Worm (Caenorhabditis elegans) whole organism, L1 larva: ENCODE data around the gene C18E9.7.

Source experiments
- C34B4.2 ChIP-seq: sonication (generic microtip); optimal IDR thresholded peaks from 2 replicates; lab custom pipeline; 2017; ENCODE audit warnings: mild to moderate bottlenecking, missing genetic modification characterization, missing compliant biosample characterization
- F16B12.6 ChIP-seq: fragments of 150-350 bp; optimal IDR thresholded peaks from 2 replicates; lab custom pipeline; 2014; ENCODE audit warnings: missing biosample characterization, missing genetic modification characterization
- Y116A8C.19 ChIP-seq: sonication (generic microtip); optimal IDR thresholded peaks from 2 replicates; lab custom pipeline; 2016; ENCODE audit warnings: missing compliant biosample characterization, missing genetic modification characterization, borderline replicate concordance
- aha-1 ChIP-seq: fragments of 150-350 bp; optimal IDR thresholded peaks from 2 replicates; lab custom pipeline; 2014; ENCODE audit warnings: missing biosample characterization, missing genetic modification characterization
- aly-2 ChIP-seq: fragments of 150-350 bp; optimal IDR thresholded peaks from 2 replicates; lab custom pipeline; 2014; ENCODE audit warnings: missing biosample characterization, missing genetic modification characterization
- ama-1 ChIP-seq: fragments of 150-350 bp; optimal IDR thresholded peaks from 2 replicates; lab custom pipeline; 2014
- blmp-1 ChIP-seq: fragments of 150-350 bp; optimal IDR thresholded peaks from 2 replicates; lab custom pipeline; 2014; ENCODE audit warnings: missing biosample characterization, missing genetic modification characterization
- ceh-8 ChIP-seq: fragments of 200-800 bp; sonication (Bioruptor generic); optimal IDR thresholded peaks from 2 replicates; lab custom pipeline; 2018; ENCODE audit warnings: mild to moderate bottlenecking, missing genetic modification characterization, moderate library complexity, missing compliant biosample characterization
- dpl-1 ChIP-seq, 3 experiments: fragments of 150-350 bp in 2 of 3; sonication (generic microtip) in 1 of 3; optimal IDR thresholded peaks; 2 replicates each; lab custom pipeline; 2014 to 2017; ENCODE audit warnings: missing biosample characterization in 3 of 3, missing genetic modification characterization in 3 of 3, missing genetic modification reagents in 3 of 3
- dsc-1 ChIP-seq: sonication (generic microtip); optimal IDR thresholded peaks from 2 replicates; lab custom pipeline; 2016; ENCODE audit warnings: mild to moderate bottlenecking, missing genetic modification characterization, missing compliant biosample characterization
- efl-1 ChIP-seq, 4 experiments: fragments of 150-350 bp; optimal IDR thresholded peaks in 3 of 4; peaks in 1 of 4; 1 replicate in 1 of 4; 2 replicates in 3 of 4; lab custom pipeline; 2014; ENCODE audit warnings: missing biosample characterization in 2 of 4, missing genetic modification characterization in 2 of 4, missing genetic modification reagents in 2 of 4
- efl-3 ChIP-seq: fragments of 200-800 bp; sonication (Bioruptor generic); optimal IDR thresholded peaks from 2 replicates; lab custom pipeline; 2018; ENCODE audit warnings: mild to moderate bottlenecking, missing genetic modification characterization, missing compliant biosample characterization
- egl-13 ChIP-seq: sonication (generic microtip); optimal IDR thresholded peaks from 2 replicates; lab custom pipeline; 2016; ENCODE audit warnings: missing genotype, missing genetic modification reagents, missing genetic modification characterization, missing compliant biosample characterization
- egl-27 ChIP-seq, 2 experiments: fragments of 150-350 bp in 1 of 2; sonication (generic microtip); optimal IDR thresholded peaks; 3 replicates each; lab custom pipeline; 2017 to 2018; ENCODE audit warnings: missing biosample characterization in 2 of 2, missing genetic modification characterization in 2 of 2, missing genetic modification reagents in 2 of 2
- fkh-10 ChIP-seq: sonication (generic microtip); optimal IDR thresholded peaks from 2 replicates; lab custom pipeline; 2017; ENCODE audit warnings: missing biosample characterization, missing genetic modification reagents, missing genetic modification characterization
- fkh-8 ChIP-seq: sonication (generic microtip); optimal IDR thresholded peaks from 2 replicates; lab custom pipeline; 2016; ENCODE audit warnings: mild to moderate bottlenecking, missing genetic modification characterization, missing compliant biosample characterization
- hlh-17 ChIP-seq: fragments of 200-800 bp; sonication (Bioruptor generic); optimal IDR thresholded peaks from 2 replicates; lab custom pipeline; 2018; ENCODE audit warnings: missing genetic modification characterization, mild to moderate bottlenecking, missing compliant biosample characterization, moderate library complexity, borderline replicate concordance
- isw-1 ChIP-seq: fragments of 200-800 bp; sonication (Bioruptor generic); IDR thresholded peaks from 2 replicates; pipeline ENCODE4 v1.3.6; 2022; ENCODE audit warnings: missing genetic modification characterization, missing compliant biosample characterization
- jun-1 ChIP-seq: fragments of 150-350 bp; optimal IDR thresholded peaks from 2 replicates; lab custom pipeline; 2014; ENCODE audit warnings: missing biosample characterization, missing genetic modification reagents, missing genetic modification characterization
- lin-14 ChIP-seq: fragments of 200-800 bp; sonication (Bioruptor generic); optimal IDR thresholded peaks from 2 replicates; lab custom pipeline; 2018; ENCODE audit warnings: mild to moderate bottlenecking, missing genetic modification characterization, moderate library complexity, missing compliant biosample characterization
- lin-15B ChIP-seq: fragments of 150-350 bp; sonication (generic microtip); optimal IDR thresholded peaks from 3 replicates; lab custom pipeline; 2014; ENCODE audit warnings: missing biosample characterization, missing genetic modification characterization
- lsy-2 ChIP-seq, 2 experiments: fragments of 150-350 bp; optimal IDR thresholded peaks; 2 replicates each; lab custom pipeline; 2014; ENCODE audit warnings: missing biosample characterization in 2 of 2, missing genetic modification characterization in 2 of 2
- mab-9 ChIP-seq: fragments of 200-800 bp; sonication (Bioruptor generic); IDR thresholded peaks from 2 replicates; pipeline ENCODE4 v1.3.6; 2022; ENCODE audit warnings: missing genetic modification reagents, missing genetic modification characterization, missing compliant biosample characterization
- nhr-20 ChIP-seq: sonication (generic microtip); optimal IDR thresholded peaks from 2 replicates; lab custom pipeline; 2016; ENCODE audit warnings: mild to moderate bottlenecking, missing genetic modification characterization, missing compliant biosample characterization
- nhr-237 ChIP-seq: fragments of 150-350 bp; optimal IDR thresholded peaks from 2 replicates; lab custom pipeline; 2014; ENCODE audit warnings: missing biosample characterization, missing genetic modification characterization
- nhr-71 ChIP-seq: sonication (generic microtip); optimal IDR thresholded peaks from 2 replicates; lab custom pipeline; 2016; ENCODE audit warnings: mild to moderate bottlenecking, missing genetic modification characterization, moderate library complexity, missing compliant biosample characterization
- nhr-76 ChIP-seq: sonication (generic microtip); optimal IDR thresholded peaks from 2 replicates; lab custom pipeline; 2017; ENCODE audit warnings: missing biosample characterization, missing genetic modification characterization
- nhr-85 ChIP-seq: sonication (generic microtip); peaks from one replicate; lab custom pipeline; 2016; ENCODE audit warnings: missing genetic modification characterization, inconsistent platforms, missing compliant biosample characterization
- nhr-90 ChIP-seq: sonication (generic microtip); optimal IDR thresholded peaks from 2 replicates; lab custom pipeline; 2016; ENCODE audit warnings: mild to moderate bottlenecking, missing genetic modification characterization, missing compliant biosample characterization; ENCODE audit not compliant: poor library complexity
- pag-3 ChIP-seq: sonication (generic microtip); optimal IDR thresholded peaks from 2 replicates; lab custom pipeline; 2017; ENCODE audit warnings: missing genetic modification characterization, mild to moderate bottlenecking, missing compliant biosample characterization, antibody characterized with exemption, borderline replicate concordance; ENCODE audit not compliant: insufficient read depth
- rnt-1 ChIP-seq: sonication (generic microtip); optimal IDR thresholded peaks from 2 replicates; lab custom pipeline; 2016; ENCODE audit warnings: mild to moderate bottlenecking, missing genetic modification characterization, moderate library complexity, missing compliant biosample characterization
- sox-4 ChIP-seq: sonication (generic microtip); optimal IDR thresholded peaks from 2 replicates; lab custom pipeline; 2016; ENCODE audit warnings: missing genetic modification characterization, missing compliant biosample characterization
- sup-37 ChIP-seq: fragments of 200-800 bp; sonication (Bioruptor generic); optimal IDR thresholded peaks from 2 replicates; lab custom pipeline; 2018; ENCODE audit warnings: mild to moderate bottlenecking, missing genetic modification characterization, missing compliant biosample characterization
- tbx-2 ChIP-seq: sonication (generic microtip); optimal IDR thresholded peaks from 2 replicates; lab custom pipeline; 2016; ENCODE audit warnings: missing genetic modification characterization, missing compliant biosample characterization
- unc-130 ChIP-seq: fragments of 150-350 bp; optimal IDR thresholded peaks from 2 replicates; lab custom pipeline; 2017; ENCODE audit warnings: missing biosample characterization, missing genetic modification characterization, inconsistent platforms
- unc-86 ChIP-seq: sonication (generic microtip); optimal IDR thresholded peaks from 2 replicates; lab custom pipeline; 2016; ENCODE audit warnings: missing genetic modification characterization, missing compliant biosample characterization
- unc-98 ChIP-seq: fragments of 200-800 bp; sonication (Bioruptor generic); IDR thresholded peaks from 2 replicates; pipeline ENCODE4 v1.3.6; 2022; ENCODE audit warnings: missing genetic modification characterization, missing compliant biosample characterization
- xbp-1 ChIP-seq: sonication (generic microtip); optimal IDR thresholded peaks from 2 replicates; lab custom pipeline; 2016; ENCODE audit warnings: missing genetic modification characterization, missing compliant biosample characterization

Gene C18E9.7

ce11 chrII:8962206-8962605 lies 20.4 kb downstream of the C18E9.7 start (continued):
- TF ChIP-seq dsc-1 (tag; lab: Kevin White, UChicago) (peak; percentile 84), aly-2 (tag; lab: Kevin White, UChicago) (peak; percentile 53), nhr-71 (tag; lab: Kevin White, UChicago) (peak; percentile 74), sox-4 (tag; lab: Kevin White, UChicago) (no peak), sup-37 (GFP tag; lab: Kevin White, UChicago) (no peak), fkh-8 (no peak), nhr-76 (no peak), egl-13 (no peak), fkh-10 (GFP tag; lab: Kevin White, UChicago) (no peak), nhr-90 (no peak), F16B12.6 (tag; lab: Kevin White, UChicago) (no peak), dpl-1 (GFP tag; optimal IDR thresholded peaks at IDR 0.05; lab: Kevin White, UChicago) (peak in 1 of 3 experiments; percentile 1), blmp-1 (no peak), jun-1 (tag; lab: Kevin White, UChicago) (no peak), isw-1 (GFP tag; lab: Robert Waterston, UW) (no peak), unc-86 (tag; lab: Kevin White, UChicago) (no peak), unc-98 (GFP tag; lab: Robert Waterston, UW) (no peak), nhr-237 (tag; lab: Kevin White, UChicago) (no peak), rnt-1 (tag; lab: Kevin White, UChicago) (peak; percentile 71), unc-130 (tag; lab: Kevin White, UChicago) (peak; percentile 29), pag-3 (tag; lab: Kevin White, UChicago) (no peak), xbp-1 (tag; lab: Kevin White, UChicago) (no peak), Y116A8C.19 (tag; lab: Kevin White, UChicago) (no peak), mab-9 (no peak), nhr-85 (tag; lab: Kevin White, UChicago) (no peak), efl-3 (GFP tag; lab: Kevin White, UChicago) (no peak), lin-14 (peak; percentile 94), aha-1 (no peak), hlh-17 (GFP tag; lab: Kevin White, UChicago) (no peak), ceh-8 (GFP tag; lab: Kevin White, UChicago) (no peak), C34B4.2 (tag; lab: Kevin White, UChicago) (no peak), lin-15B (tag; lab: Kevin White, UChicago) (no peak), egl-27 (tag; optimal IDR thresholded peaks at IDR 0.05; lab: Kevin White, UChicago) (no peak), lsy-2 (tag; optimal IDR thresholded peaks at IDR 0.05; lab: Kevin White, UChicago) (peak; percentile 7 to 48), nhr-20 (tag; lab: Kevin White, UChicago) (no peak)
- TF ChIP-seq, all 84 proteins: peak for 17

- no peak for TF ChIP-seq blmp-1
- peak; percentile 42 for TF ChIP-seq lin-14
- TF ChIP-seq efl-1 (optimal IDR thresholded peaks at IDR 0.05; lab: Kevin White, UChicago) = no peak
- TF ChIP-seq efl-1 (GFP tag; optimal IDR thresholded peaks at IDR 0.05 in 1 of 2; lab: Kevin White, UChicago) = peak in 1 of 2 experiments; percentile 65
- no peak for TF ChIP-seq fkh-10 (GFP tag; lab: Kevin White, UChicago)
- TF ChIP-seq ama-1 = peak; percentile 9
- TF ChIP-seq nhr-71 (tag; lab: Kevin White, UChicago) = peak; percentile 15
- no peak for TF ChIP-seq C34B4.2 (tag; lab: Kevin White, UChicago)
- TF ChIP-seq hlh-17 (GFP tag; lab: Kevin White, UChicago) = no peak
- peak; percentile 62 for TF ChIP-seq rnt-1 (tag; lab: Kevin White, UChicago)
- TF ChIP-seq lsy-2 (tag; optimal IDR thresholded peaks at IDR 0.05; lab: Kevin White, UChicago) = no peak
- peak; percentile 42 for TF ChIP-seq unc-130 (tag; lab: Kevin White, UChicago)
These were observed 21.1 kb downstream of the C18E9.7 start for ce11 chrII:8961450-8961849.

ce11 chrII:8960414-8960813 lies 22.2 kb downstream of the C18E9.7 start, which contains the start of gene cal-2:
Gene cal-2 (plus strand): TSS chrII:8960714.
- TF ChIP-seq tbx-2 (no peak), dsc-1 (tag; lab: Kevin White, UChicago) (peak; percentile 1), ceh-8 (GFP tag; lab: Kevin White, UChicago) (no peak)
- TF ChIP-seq, all 84 proteins: peak for 1
